Fruit fly (Drosophila melanogaster): Measurements from ENCODE around the gene Clp.
A peak's percentile ranks its signal among the peaks of the same experiment; 100 is the strongest.

Clp gene

DNA sequence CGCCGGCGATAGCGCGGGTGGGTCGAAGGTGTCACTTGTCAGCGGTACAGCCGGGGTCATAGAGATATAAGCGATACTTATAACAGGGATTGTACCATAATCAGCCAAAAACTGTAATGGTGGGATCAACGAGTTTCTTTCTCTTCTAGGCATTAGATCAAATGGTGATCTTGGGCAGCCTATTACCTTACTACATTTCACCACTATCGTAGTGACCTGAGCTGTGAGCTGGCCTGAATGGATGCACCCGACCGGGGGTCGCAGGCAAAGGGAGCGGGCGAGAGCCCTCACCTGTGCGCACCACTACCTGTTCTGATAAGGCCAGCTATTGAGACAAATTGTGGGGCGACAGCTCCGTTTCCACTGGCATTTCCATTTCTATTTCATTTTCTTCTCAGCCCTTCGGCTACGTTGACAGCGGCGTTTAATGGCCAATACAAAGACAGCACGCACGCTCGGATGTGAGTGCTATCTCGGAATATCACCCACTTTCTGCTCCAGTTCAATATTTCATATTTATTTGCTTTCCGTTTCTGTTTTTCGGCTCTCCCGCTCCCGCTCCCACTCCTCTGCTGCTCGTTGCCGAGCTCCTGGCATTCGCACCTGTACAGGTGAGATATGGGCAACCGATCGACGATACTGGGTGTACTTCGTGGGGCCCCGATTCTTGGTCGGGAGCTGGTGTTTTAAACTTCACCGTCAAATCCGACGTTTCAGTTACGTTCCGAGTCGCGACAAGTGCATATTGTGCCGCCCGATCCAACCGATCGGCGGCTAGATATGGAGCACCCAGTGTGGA lies 37.1 kb downstream of the Clp start (continued):
- TF ChIP-seq CG10543 (GFP tag; optimal IDR thresholded peaks at IDR 0.05) (peak; percentile 17), gcm2 (GFP tag; optimal IDR thresholded peaks at IDR 0.05) (no peak), CG6254 (GFP tag; optimal IDR thresholded peaks at IDR 0.05) (peak; percentile 79), fd64A (GFP tag; optimal IDR thresholded peaks at IDR 0.05) (peak; percentile 55), jigr1 (GFP tag; IDR thresholded peaks at IDR 0.05) (peak; percentile 81; the same call in 2 of the 3 replicates), CG6791 (GFP tag; IDR thresholded peaks at IDR 0.05; ENCODE audit: partially characterized antibody) (no peak), Atf6 (GFP tag; IDR thresholded peaks at IDR 0.05) (peak; percentile 35; the same call in 1 of the 2 replicates), Tbp (GFP tag; optimal IDR thresholded peaks at IDR 0.05) (no peak), Adf1 (GFP tag; IDR thresholded peaks at IDR 0.05) (no peak), sc (optimal IDR thresholded peaks at IDR 0.05) (no peak), sc (GFP tag; optimal IDR thresholded peaks at IDR 0.05) (peak; percentile 62), kah (GFP tag; optimal IDR thresholded peaks at IDR 0.05) (peak; percentile 48), lmd (GFP tag; IDR thresholded peaks at IDR 0.05) (peak; percentile 87), dysf (GFP tag; IDR thresholded peaks at IDR 0.05) (peak; percentile 82), Blimp-1 (GFP tag; optimal IDR thresholded peaks at IDR 0.05) (peak; percentile 80), vvl (GFP tag; IDR thresholded peaks at IDR 0.05) (peak; percentile 93), Poxn (GFP tag; IDR thresholded peaks at IDR 0.05) (no peak), Lhr (GFP tag; optimal IDR thresholded peaks at IDR 0.05) (peak; percentile 23), CG2889 (GFP tag; IDR thresholded peaks at IDR 0.05) (no peak), schlank (tag; optimal IDR thresholded peaks at IDR 0.05) (no peak), ap (GFP tag; IDR thresholded peaks at IDR 0.05) (peak; percentile 83), Antp (GFP tag; optimal IDR thresholded peaks at IDR 0.05) (peak; percentile 85), ATbp (GFP tag; optimal IDR thresholded peaks at IDR 0.05) (peak; percentile 85), CG2678 (tag; optimal IDR thresholded peaks at IDR 0.05) (peak; percentile 84), Sin3A (optimal IDR thresholded peaks at IDR 0.05) (no peak), zfh2 (GFP tag; optimal IDR thresholded peaks at IDR 0.05) (peak; percentile 18), PHDP (tag; optimal IDR thresholded peaks at IDR 0.05) (peak; percentile 53), Hsf (GFP tag; optimal IDR thresholded peaks at IDR 0.05) (peak; percentile 75), Ets97D (GFP tag; optimal IDR thresholded peaks at IDR 0.05) (no peak), bigmax (GFP tag; optimal IDR thresholded peaks at IDR 0.05) (no peak), pan (optimal IDR thresholded peaks at IDR 0.05) (no peak), pan (GFP tag; optimal IDR thresholded peaks at IDR 0.05 in 1 of 2, IDR thresholded peaks at IDR 0.05 in 1 of 2) (peak in 1 of 2 experiments; percentile 84), CG8388 (GFP tag; optimal IDR thresholded peaks at IDR 0.05) (peak; percentile 63), tll (GFP tag; optimal IDR thresholded peaks at IDR 0.05) (no peak), CG17186 (GFP tag; optimal IDR thresholded peaks at IDR 0.05) (peak; percentile 63), Atf-2 (GFP tag; optimal IDR thresholded peaks at IDR 0.05) (peak; percentile 41), CG13296 (GFP tag; optimal IDR thresholded peaks at IDR 0.05) (no peak), salm (tag; optimal IDR thresholded peaks at IDR 0.05) (peak; percentile 55), CG11085 (GFP tag; IDR thresholded peaks at IDR 0.05) (peak; percentile 38), Mrtf (GFP tag; IDR thresholded peaks at IDR 0.05) (peak; percentile 71), D (optimal IDR thresholded peaks at IDR 0.05) (no peak), D (GFP tag; optimal IDR thresholded peaks at IDR 0.05) (peak; percentile 80), Sry-δ (GFP tag; optimal IDR thresholded peaks at IDR 0.05) (peak; percentile 17), CG7839 (tag; optimal IDR thresholded peaks at IDR 0.05) (peak; percentile 87), sob (GFP tag; IDR thresholded peaks at IDR 0.05) (peak; percentile 68; the same call in 1 of the 2 replicates), tio (GFP tag; optimal IDR thresholded peaks at IDR 0.05) (peak; percentile 62), CG16779 (GFP tag; IDR thresholded peaks at IDR 0.05) (0 out of 2 replicates have a peak, but pooled peaks have one; percentile 47), fru (optimal IDR thresholded peaks at IDR 0.05) (no peak), Hr51 (GFP tag; optimal IDR thresholded peaks at IDR 0.05) (peak in 1 of 2 experiments; percentile 70), CG6272 (GFP tag; IDR thresholded peaks at IDR 0.05) (peak; percentile 78), CkIIα-i1 (GFP tag; IDR thresholded peaks at IDR 0.05) (no peak)
